Fruit fly (Drosophila melanogaster) whole organism, embryonic: ENCODE data around the gene CG31100.
A peak's percentile ranks its signal among the peaks of the same experiment; 100 is the strongest.

Experiments
- Abd-B ChIP-seq: fragments of 200-800 bp; sonication (Bioruptor generic); optimal IDR thresholded peaks from 2 replicates; lab custom pipeline; 2018; ENCODE audit warnings: missing biosample characterization, mild to moderate bottlenecking, missing genetic modification characterization, moderate library complexity
- Antp ChIP-seq: fragments of 200-800 bp; sonication (Bioruptor generic); optimal IDR thresholded peaks from 3 replicates; lab custom pipeline; 2016; ENCODE audit warnings: missing biosample characterization, missing genetic modification characterization
- Atf3 ChIP-seq: fragments of 200-800 bp; sonication (Bioruptor generic); optimal IDR thresholded peaks from 3 replicates; lab custom pipeline; 2016; ENCODE audit warnings: missing biosample characterization, missing genetic modification characterization
- Awh ChIP-seq: fragments of 200-800 bp; sonication (Bioruptor generic); IDR thresholded peaks from 2 replicates; pipeline ENCODE4, ENCODE4 v1.3.6; 2022; ENCODE audit warnings: missing biosample characterization, missing genetic modification characterization
- Bgb ChIP-seq: fragments of 200-800 bp; sonication (Bioruptor generic); IDR thresholded peaks from 2 replicates; pipeline ENCODE4 v1.3.6; 2022; ENCODE audit warnings: missing biosample characterization, missing genetic modification characterization; ENCODE audit not compliant: partially characterized antibody
- CG11560 ChIP-seq: fragments of 200-800 bp; sonication (Bioruptor generic); IDR thresholded peaks from 3 replicates; pipeline ENCODE4 v1.3.6; 2022; ENCODE audit warnings: missing biosample characterization, missing genetic modification characterization
- CG14441 ChIP-seq: fragments of 200-800 bp; sonication (Bioruptor generic); IDR thresholded peaks from 2 replicates; pipeline ENCODE4 v1.3.6; 2022; ENCODE audit warnings: missing biosample characterization, missing genetic modification characterization
- CG15514 ChIP-seq: fragments of 200-800 bp; sonication (Bioruptor generic); optimal IDR thresholded peaks from 3 replicates; lab custom pipeline; 2017; ENCODE audit warnings: missing biosample characterization, missing genetic modification characterization, mild to moderate bottlenecking, moderate library complexity, missing genetic modification reagents
- CG16813 ChIP-seq: fragments of 200-800 bp; sonication (Bioruptor generic); IDR thresholded peaks from 3 replicates; pipeline ENCODE4 v1.3.6; 2022; ENCODE audit warnings: missing biosample characterization, missing genetic modification characterization; ENCODE audit not compliant: partially characterized antibody
- CG18599 ChIP-seq: fragments of 200-800 bp; sonication (Bioruptor generic); optimal IDR thresholded peaks from 3 replicates; lab custom pipeline; 2017; ENCODE audit warnings: missing biosample characterization, missing genetic modification characterization, mild to moderate bottlenecking, moderate library complexity, missing genetic modification reagents
- CG3281 ChIP-seq: fragments of 200-800 bp; sonication (Bioruptor generic); optimal IDR thresholded peaks from 3 replicates; lab custom pipeline; 2017; ENCODE audit warnings: missing biosample characterization, mild to moderate bottlenecking, missing genetic modification characterization
- CG4424 ChIP-seq: fragments of 200-800 bp; sonication (Bioruptor generic); optimal IDR thresholded peaks from 3 replicates; lab custom pipeline; 2016; ENCODE audit warnings: missing biosample characterization, missing genetic modification characterization
- CG6683 ChIP-seq: fragments of 200-800 bp; sonication (Bioruptor generic); optimal IDR thresholded peaks from 2 replicates; lab custom pipeline; 2017; ENCODE audit warnings: missing biosample characterization, mild to moderate bottlenecking, missing genetic modification characterization, missing genetic modification reagents
- CG8924 ChIP-seq: fragments of 200-800 bp; optimal IDR thresholded peaks from 3 replicates; lab custom pipeline; 2019; ENCODE audit warnings: missing biosample characterization, mild to moderate bottlenecking, missing genetic modification characterization, moderate library complexity
- CG9797 ChIP-seq: fragments of 200-800 bp; sonication (Bioruptor generic); optimal IDR thresholded peaks from 3 replicates; lab custom pipeline; 2018; ENCODE audit warnings: missing biosample characterization, mild to moderate bottlenecking, missing genetic modification characterization
- CoRest ChIP-seq: fragments of 200-800 bp; sonication (Bioruptor generic); optimal IDR thresholded peaks from 3 replicates; lab custom pipeline; 2018; ENCODE audit warnings: missing biosample characterization, mild to moderate bottlenecking, missing genetic modification characterization, moderate library complexity
- Gsc ChIP-seq: fragments of 200-800 bp; sonication (Bioruptor generic); IDR thresholded peaks from 2 replicates; pipeline ENCODE4 v1.3.6; 2022; ENCODE audit warnings: missing biosample characterization, missing genetic modification characterization
- Gug ChIP-seq: fragments of 200-800 bp; sonication (Bioruptor generic); IDR thresholded peaks from 4 replicates; pipeline ENCODE4 v1.3.6; 2022; ENCODE audit warnings: missing biosample characterization, missing genetic modification characterization
- HmgD ChIP-seq: fragments of 200-800 bp; sonication (Bioruptor generic); optimal IDR thresholded peaks from 3 replicates; lab custom pipeline; 2016; ENCODE audit warnings: missing biosample characterization, missing genetic modification characterization
- Hr51 ChIP-seq, 2 experiments: fragments of 200-800 bp; sonication (Bioruptor generic); optimal IDR thresholded peaks; 2 replicates in 1 of 2; 3 replicates in 1 of 2; lab custom pipeline; 2016 to 2018; ENCODE audit warnings: missing biosample characterization in 2 of 2, missing genetic modification characterization in 2 of 2, mild to moderate bottlenecking in 1 of 2, moderate library complexity in 1 of 2
- Mrtf ChIP-seq: fragments of 200-800 bp; sonication (Bioruptor generic); IDR thresholded peaks from 3 replicates; pipeline ENCODE4 v1.3.6; 2022; ENCODE audit warnings: missing biosample characterization, missing genetic modification characterization
- NK7.1 ChIP-seq: fragments of 200-800 bp; sonication (Bioruptor generic); optimal IDR thresholded peaks from 3 replicates; lab custom pipeline; 2016; ENCODE audit warnings: missing biosample characterization, missing genetic modification characterization
- Oaz ChIP-seq: fragments of 200-800 bp; sonication (Bioruptor generic); IDR thresholded peaks from 2 replicates; pipeline ENCODE4 v1.3.6; 2022; ENCODE audit warnings: missing biosample characterization, missing genetic modification characterization
- Scr ChIP-seq: fragments of 200-800 bp; sonication (Bioruptor generic); IDR thresholded peaks from 2 replicates; pipeline ENCODE4 v1.3.6; 2022; ENCODE audit warnings: missing biosample characterization, missing genetic modification characterization; ENCODE audit not compliant: partially characterized antibody
- Side ChIP-seq: fragments of 200-800 bp; sonication (Bioruptor generic); optimal IDR thresholded peaks from 2 replicates; lab custom pipeline; 2016; ENCODE audit warnings: missing biosample characterization, missing genetic modification characterization
- Spps ChIP-seq: fragments of 200-800 bp; sonication (Bioruptor generic); optimal IDR thresholded peaks from 2 replicates; lab custom pipeline; 2018; ENCODE audit warnings: missing biosample characterization, mild to moderate bottlenecking, missing genetic modification characterization
- al ChIP-seq: fragments of 200-800 bp; sonication (Bioruptor generic); IDR thresholded peaks from 2 replicates; pipeline ENCODE4 v1.3.6; 2022; ENCODE audit warnings: missing biosample characterization, missing genetic modification characterization
- ash1 ChIP-seq: fragments of 200-800 bp; sonication (Bioruptor generic); optimal IDR thresholded peaks from 2 replicates; lab custom pipeline; 2018; ENCODE audit warnings: missing biosample characterization, mild to moderate bottlenecking, missing genetic modification characterization
- bbx ChIP-seq: fragments of 200-800 bp; sonication (Bioruptor generic); IDR thresholded peaks from 2 replicates; pipeline ENCODE4 v1.3.6; 2022; ENCODE audit warnings: missing biosample characterization, missing genetic modification characterization; ENCODE audit not compliant: partially characterized antibody
- btn ChIP-seq: fragments of 200-800 bp; sonication (Bioruptor generic); optimal IDR thresholded peaks from 2 replicates; lab custom pipeline; 2016; ENCODE audit warnings: missing biosample characterization, missing genetic modification characterization
- cas ChIP-seq: fragments of 200-800 bp; sonication (Bioruptor generic); IDR thresholded peaks from 2 replicates; pipeline ENCODE4 v1.3.6; 2022; ENCODE audit warnings: missing biosample characterization, missing genetic modification characterization
- caup ChIP-seq: fragments of 200-800 bp; sonication (Bioruptor generic); optimal IDR thresholded peaks from 3 replicates; lab custom pipeline; 2017; ENCODE audit warnings: missing biosample characterization, mild to moderate bottlenecking, missing genetic modification characterization, moderate library complexity; ENCODE audit not compliant: severe bottlenecking
- cg ChIP-seq: fragments of 200-800 bp; sonication (Bioruptor generic); optimal IDR thresholded peaks from 3 replicates; lab custom pipeline; 2019; ENCODE audit warnings: missing biosample characterization, mild to moderate bottlenecking, missing genetic modification characterization, moderate library complexity
- chif ChIP-seq, 2 experiments: fragments of 200-800 bp; sonication (Bioruptor generic); optimal IDR thresholded peaks; 3 replicates each; lab custom pipeline; 2016; ENCODE audit warnings: missing biosample characterization in 2 of 2, missing genetic modification characterization in 2 of 2
- chm ChIP-seq: fragments of 200-800 bp; sonication (Bioruptor generic); IDR thresholded peaks from 2 replicates; pipeline ENCODE4 v1.3.6; 2022; ENCODE audit warnings: missing biosample characterization, missing genetic modification characterization
- crol ChIP-seq: fragments of 200-800 bp; sonication (Bioruptor generic); IDR thresholded peaks from 2 replicates; pipeline ENCODE4 v1.3.6; 2022; ENCODE audit warnings: missing biosample characterization, missing genetic modification characterization
- da ChIP-seq: fragments of 200-800 bp; sonication (Bioruptor generic); optimal IDR thresholded peaks from 2 replicates; lab custom pipeline; 2016; ENCODE audit warnings: missing biosample characterization, missing genetic modification characterization
- dati ChIP-seq: fragments of 200-800 bp; sonication (Bioruptor generic); IDR thresholded peaks from 2 replicates; pipeline ENCODE4 v1.3.6; 2022; ENCODE audit warnings: missing biosample characterization, missing genetic modification characterization
- dmrt11E ChIP-seq: fragments of 200-800 bp; sonication (Bioruptor generic); optimal IDR thresholded peaks from 3 replicates; lab custom pipeline; 2018; ENCODE audit warnings: missing biosample characterization, mild to moderate bottlenecking, missing genetic modification characterization, moderate library complexity
- ems ChIP-seq: fragments of 200-800 bp; sonication (Bioruptor generic); optimal IDR thresholded peaks from 3 replicates; lab custom pipeline; 2016; ENCODE audit warnings: missing biosample characterization, missing genetic modification characterization
- exex ChIP-seq: fragments of 200-800 bp; sonication (Bioruptor generic); optimal IDR thresholded peaks from 4 replicates; lab custom pipeline; 2018; ENCODE audit warnings: missing biosample characterization, mild to moderate bottlenecking, missing genetic modification characterization, moderate library complexity
- hkb ChIP-seq, 2 experiments: fragments of 200-800 bp in 1 of 2; fragments of >200 bp in 1 of 2; sonication (Bioruptor generic) in 1 of 2; IDR thresholded peaks in 1 of 2; optimal IDR thresholded peaks in 1 of 2; 2 replicates each; pipeline versions ENCODE4 v1.3.6 to Lab custom; 2017 to 2022; ENCODE audit warnings: missing biosample characterization in 1 of 2, missing genetic modification characterization in 1 of 2
- hth ChIP-seq: fragments of >200 bp; optimal IDR thresholded peaks from 2 replicates; lab custom pipeline; 2017; ENCODE audit warnings: inconsistent platforms
- mirr ChIP-seq: fragments of 200-800 bp; sonication (Bioruptor generic); optimal IDR thresholded peaks from 3 replicates; lab custom pipeline; 2018; ENCODE audit warnings: missing biosample characterization, mild to moderate bottlenecking, missing genetic modification characterization
- prd ChIP-seq, 3 experiments: fragments of >200 bp in 2 of 3; fragments of 200-800 bp in 1 of 3; sonication (Bioruptor generic) in 1 of 3; optimal IDR thresholded peaks in 2 of 3; IDR thresholded peaks in 1 of 3; 2 replicates in 2 of 3; 3 replicates in 1 of 3; pipeline versions ENCODE4 v1.3.6 to Lab custom; 2017 to 2022; ENCODE audit warnings: missing biosample characterization in 1 of 3, missing genetic modification characterization in 1 of 3
- schlank ChIP-seq: fragments of 200-800 bp; sonication (Bioruptor generic); optimal IDR thresholded peaks from 2 replicates; lab custom pipeline; 2018; ENCODE audit warnings: missing biosample characterization, mild to moderate bottlenecking, missing genetic modification characterization
- sens ChIP-seq: fragments of 200-800 bp; sonication (Bioruptor generic); peaks from one replicate; lab custom pipeline; 2016; ENCODE audit warnings: missing biosample characterization, missing genetic modification characterization
- wor ChIP-seq: fragments of 200-800 bp; sonication (Bioruptor generic); IDR thresholded peaks from 2 replicates; pipeline ENCODE4 v1.3.6; 2022; ENCODE audit warnings: missing biosample characterization, missing genetic modification characterization
- zen2 ChIP-seq: fragments of 200-800 bp; sonication (Bioruptor generic); IDR thresholded peaks from 3 replicates; pipeline ENCODE4 v1.3.6; 2022; ENCODE audit warnings: missing biosample characterization, missing genetic modification characterization; ENCODE audit not compliant: partially characterized antibody

The CG31100 gene

dm6 chr3R:9038652-9039051 lies 35.2 kb upstream of the CG31100 start, which contains the start of gene hyx (continued):
- peak; percentile 34; the same call in 1 of the 4 replicates for TF ChIP-seq Gug (GFP tag; lab: Robert Waterston, UW)
- TF ChIP-seq CG9797, result no peak
- TF ChIP-seq Gsc, result no peak
- TF ChIP-seq wor (GFP tag; lab: Robert Waterston, UW), result no peak
- peak; percentile 87 for TF ChIP-seq Scr (GFP tag; lab: Robert Waterston, UW)
- no peak for TF ChIP-seq Hr51 (GFP tag; optimal IDR thresholded peaks at IDR 0.05; lab: Kevin White, UChicago)
- no peak for TF ChIP-seq exex (tag; lab: Kevin White, UChicago)
- no peak for TF ChIP-seq btn
- TF ChIP-seq CG15514 (GFP tag; lab: Kevin White, UChicago), result peak; percentile 57
- TF ChIP-seq cas (GFP tag; lab: Robert Waterston, UW), result 0 out of 2 replicates have a peak, but pooled peaks have one; percentile 27
- TF ChIP-seq al, result 0 out of 2 replicates have a peak, but pooled peaks have one; percentile 31
- TF ChIP-seq dmrt11E (tag; lab: Kevin White, UChicago), result peak; percentile 27
- peak; percentile 56 for TF ChIP-seq CG8924 (tag; lab: Kevin White, UChicago)
- peak in 1 of 2 experiments; percentile 16 for TF ChIP-seq chif (GFP tag; optimal IDR thresholded peaks at IDR 0.05; lab: Kevin White, UChicago)
- no peak for TF ChIP-seq schlank (tag; lab: Kevin White, UChicago)
- no peak for TF ChIP-seq HmgD
- no peak for TF ChIP-seq dati (GFP tag; lab: Robert Waterston, UW)
- TF ChIP-seq CG3281 (GFP tag; lab: Kevin White, UChicago), result peak; percentile 26
- 0 out of 2 replicates have a peak, but pooled peaks have one; percentile 29 for TF ChIP-seq CG14441 (GFP tag; lab: Robert Waterston, UW)
- TF ChIP-seq CG16813, result peak; percentile 72; the same call in 2 of the 3 replicates
- TF ChIP-seq Side, result peak; percentile 27
- TF ChIP-seq hth, result no peak
- peak; percentile 29 for TF ChIP-seq caup (GFP tag; lab: Kevin White, UChicago)
- TF ChIP-seq chm (GFP tag; lab: Robert Waterston, UW), result 0 out of 2 replicates have a peak, but pooled peaks have one; percentile 18
- TF ChIP-seq cg (GFP tag; lab: Kevin White, UChicago), result peak; percentile 81
- no peak for TF ChIP-seq Atf3 (GFP tag; lab: Kevin White, UChicago)
- TF ChIP-seq Abd-B (GFP tag; lab: Kevin White, UChicago), result no peak
- no peak for TF ChIP-seq Mrtf
- TF ChIP-seq mirr (GFP tag; lab: Kevin White, UChicago), result peak; percentile 16
- no peak for TF ChIP-seq da
- no peak for TF ChIP-seq hkb (optimal IDR thresholded peaks at IDR 0.05; lab: Kevin White, UChicago)
- TF ChIP-seq hkb (GFP tag; IDR thresholded peaks at IDR 0.05; lab: Robert Waterston, UW), result peak; percentile 45; the same call in 1 of the 2 replicates
- peak; percentile 83 for TF ChIP-seq Bgb (GFP tag; lab: Robert Waterston, UW)
- peak; percentile 3 for TF ChIP-seq CG6683 (GFP tag; lab: Kevin White, UChicago)
- peak; percentile 25 for TF ChIP-seq CG18599 (GFP tag; lab: Kevin White, UChicago)
- no peak; the same call in 1 of the 3 replicates for TF ChIP-seq zen2 (GFP tag; lab: Robert Waterston, UW)
- TF ChIP-seq NK7.1 (GFP tag; lab: Kevin White, UChicago), result no peak
- no peak for TF ChIP-seq Spps (tag; lab: Kevin White, UChicago)
- peak; percentile 43 for TF ChIP-seq CoRest (tag; lab: Kevin White, UChicago)
- TF ChIP-seq Oaz, result no peak
- no peak for TF ChIP-seq CG4424
- TF ChIP-seq sens (GFP tag; lab: Kevin White, UChicago), result peak; percentile 95
- TF ChIP-seq prd (optimal IDR thresholded peaks at IDR 0.05; lab: Kevin White, UChicago), result no peak
- peak; percentile 38; the same call in 1 of the 3 replicates for TF ChIP-seq prd (GFP tag; IDR thresholded peaks at IDR 0.05; lab: Robert Waterston, UW)
- TF ChIP-seq crol, result no peak
- no peak for TF ChIP-seq Awh (GFP tag; lab: Robert Waterston, UW)
- peak; percentile 20 for TF ChIP-seq ems (GFP tag; lab: Kevin White, UChicago)
- TF ChIP-seq ash1 (GFP tag; lab: Kevin White, UChicago), result no peak
- TF ChIP-seq Antp (GFP tag; lab: Kevin White, UChicago), result peak; percentile 57
- TF ChIP-seq bbx (GFP tag; lab: Robert Waterston, UW), result peak; percentile 86
- TF ChIP-seq CG11560 (tag; lab: Robert Waterston, UW), result no peak
